Worm (Caenorhabditis elegans) whole organism, L4 larva: ENCODE data around the gene F55C9.15.

ENCODE experiments used
- R02D3.7 ChIP-seq: fragments of 150-350 bp; sonication (generic microtip); optimal IDR thresholded peaks from 3 replicates; lab custom pipeline; 2014; ENCODE audit warnings: missing biosample characterization, missing genetic modification characterization
- aha-1 ChIP-seq: fragments of 150-350 bp; peaks from one replicate; lab custom pipeline; 2014; ENCODE audit warnings: missing biosample characterization, missing genetic modification characterization
- daf-12 ChIP-seq: fragments of 150-350 bp; optimal IDR thresholded peaks from 2 replicates; lab custom pipeline; 2014; ENCODE audit warnings: missing biosample characterization, missing genetic modification reagents, missing genetic modification characterization
- nhr-237 ChIP-seq: sonication (generic microtip); optimal IDR thresholded peaks from 2 replicates; lab custom pipeline; 2017; ENCODE audit warnings: missing biosample characterization, missing genetic modification characterization
- nhr-28 ChIP-seq: fragments of 150-350 bp; optimal IDR thresholded peaks from 2 replicates; lab custom pipeline; 2014; ENCODE audit warnings: missing biosample characterization, missing genetic modification characterization

DNA sequence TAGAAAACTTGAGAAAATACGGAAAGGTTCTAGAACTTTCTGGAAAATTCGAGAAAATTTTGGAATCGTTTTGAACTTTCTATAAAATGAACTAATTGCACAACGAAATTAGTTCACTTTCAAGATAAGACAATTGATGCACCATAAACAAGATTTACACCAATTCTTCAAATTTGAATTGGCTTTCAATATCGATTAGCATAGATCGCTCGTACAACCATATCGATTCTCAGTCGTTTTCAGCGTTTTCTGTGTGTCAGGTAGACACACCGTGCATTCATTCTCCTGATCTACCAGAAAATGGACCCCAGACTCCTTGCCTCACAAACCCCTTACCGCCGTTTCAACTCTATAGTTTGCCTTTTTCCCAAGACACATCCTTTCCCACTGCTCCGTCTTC is 24.5 kb downstream of the F55C9.15 start, which contains the start of gene fbxb-117:
- no peak for TF ChIP-seq daf-12 (tag; lab: Kevin White, UChicago)
- no peak for TF ChIP-seq nhr-28 (tag; lab: Kevin White, UChicago)
- no peak for TF ChIP-seq R02D3.7
- TF ChIP-seq aha-1 (tag; lab: Kevin White, UChicago), result peak; percentile 75
- TF ChIP-seq nhr-237, result no peak
